Fruit fly (Drosophila melanogaster): ENCODE data around the gene CG12075.

dm6 chrX:8857098-8857724, 19.1 kb downstream of the CG12075 start:
- TF ChIP-seq Vsx2 (GFP tag; optimal IDR thresholded peaks at IDR 0.05; ENCODE audit: partially characterized antibody) (no peak), h (GFP tag; optimal IDR thresholded peaks at IDR 0.05) (no peak), fru (GFP tag; optimal IDR thresholded peaks at IDR 0.05) (peak; percentile 3), Sp1 (GFP tag; optimal IDR thresholded peaks at IDR 0.05) (no peak), psq (GFP tag; optimal IDR thresholded peaks at IDR 0.05) (no peak), lola (GFP tag; optimal IDR thresholded peaks at IDR 0.05) (no peak), Jra (GFP tag; optimal IDR thresholded peaks at IDR 0.05) (no peak), dmrt93B (GFP tag; optimal IDR thresholded peaks at IDR 0.05) (no peak), CG9705 (GFP tag; optimal IDR thresholded peaks at IDR 0.05) (no peak), Abd-B (GFP tag; optimal IDR thresholded peaks at IDR 0.05) (no peak), sv (GFP tag; optimal IDR thresholded peaks at IDR 0.05) (no peak)
